Fruit fly (Drosophila melanogaster): Measurements from ENCODE around the gene Ir75b.

DNA sequence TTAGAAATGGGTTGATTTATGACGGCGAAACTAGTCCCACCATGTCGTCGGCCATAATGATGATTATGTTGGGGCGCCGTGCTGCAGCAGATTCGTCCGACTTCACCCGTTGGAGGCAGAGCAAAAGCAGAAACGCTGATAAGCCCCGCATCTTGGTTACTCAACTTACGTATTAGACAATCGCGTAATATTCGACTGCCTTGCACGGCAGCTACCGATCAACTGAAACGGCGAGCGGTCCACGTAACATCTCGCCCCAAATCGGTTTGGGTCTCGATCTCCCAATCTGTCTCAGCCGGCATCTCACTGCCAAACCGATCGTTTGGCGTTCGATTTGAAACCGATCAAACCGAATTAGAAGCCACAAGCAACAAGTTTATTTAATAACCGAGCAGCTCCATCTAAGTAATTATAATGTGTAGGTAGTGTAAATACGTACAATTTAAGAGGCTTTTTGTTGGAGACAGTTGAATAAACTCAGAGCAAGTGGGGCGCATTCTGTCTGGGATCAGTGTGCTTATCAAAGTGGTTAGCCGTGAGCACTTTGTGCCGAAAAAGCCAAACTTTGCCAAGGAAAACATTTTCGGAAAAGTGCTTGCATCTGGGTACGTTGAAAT lies 11.3 kb downstream of the Ir75b start, which contains the start of gene CG32191:
- TF ChIP-seq tj (GFP tag; optimal IDR thresholded peaks at IDR 0.05) (no peak), CG12768 (GFP tag; optimal IDR thresholded peaks at IDR 0.05) (no peak)
